Fruit fly (Drosophila melanogaster) Kc167 (cell line): ENCODE measurements around the gene Shal.

Experiments used
- Myc ChIP-seq: fragments of >200 bp; optimal IDR thresholded peaks from 2 replicates; lab custom pipeline; 2017; ENCODE audit warnings: missing external identifiers
- Sin3A ChIP-seq: fragments of >200 bp; optimal IDR thresholded peaks from 2 replicates; lab custom pipeline; 2018; ENCODE audit warnings: missing external identifiers
- h ChIP-seq: fragments of >200 bp; optimal IDR thresholded peaks from 3 replicates; lab custom pipeline; 2018; ENCODE audit warnings: missing external identifiers
- insv ChIP-seq: fragments of >200 bp; optimal IDR thresholded peaks from 3 replicates; lab custom pipeline; 2018; ENCODE audit warnings: missing external identifiers
- psq ChIP-seq: fragments of >200 bp; optimal IDR thresholded peaks from 2 replicates; lab custom pipeline; 2017; ENCODE audit warnings: missing external identifiers
- ttk ChIP-seq: sonication (Bioruptor generic); optimal IDR thresholded peaks from 2 replicates; lab custom pipeline; 2017; ENCODE audit warnings: missing external identifiers

DNA sequence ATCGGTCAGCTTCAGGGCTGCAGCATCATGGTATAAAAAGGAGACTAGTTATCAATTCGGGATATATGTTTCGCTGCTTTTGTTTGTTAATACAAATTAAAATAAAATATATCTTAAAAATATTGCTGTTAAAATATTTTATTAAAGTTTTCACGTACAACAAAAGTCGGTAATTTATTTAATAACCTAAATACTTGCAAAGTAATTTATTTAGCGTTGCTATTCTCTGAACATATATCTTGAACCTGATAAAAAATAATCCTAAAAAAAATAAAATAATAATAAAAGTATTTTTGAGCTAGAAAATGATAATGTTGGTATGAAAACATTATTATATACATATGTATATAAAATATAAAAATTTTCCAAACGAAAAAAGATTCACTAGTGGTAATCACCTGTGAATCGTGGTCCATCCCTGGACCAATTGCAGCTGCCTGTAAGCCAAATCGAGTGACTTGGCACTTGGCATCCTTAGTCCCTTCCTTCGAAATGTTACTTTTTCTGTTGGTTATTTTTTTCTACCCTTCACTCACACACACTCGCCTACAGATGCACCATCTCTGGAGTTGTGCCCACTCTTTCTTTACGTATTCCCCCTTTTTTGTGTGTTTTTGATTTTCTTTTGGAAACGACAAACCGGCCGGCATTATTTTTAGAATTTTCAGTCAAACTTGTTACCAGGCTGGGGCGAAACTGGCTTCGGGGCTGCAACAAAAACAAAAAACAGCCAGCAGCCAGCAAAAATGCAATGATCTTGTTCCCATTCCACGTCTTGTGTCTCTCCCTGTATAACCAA lies 27.0 kb downstream of the Shal start:
- TF ChIP-seq insv (no peak), ttk (lab: Kevin White, UChicago) (no peak), h (lab: Kevin White, UChicago) (no peak), psq (lab: Kevin White, UChicago) (no peak), Myc (lab: Kevin White, UChicago) (no peak), Sin3A (no peak)
